Fruit fly (Drosophila melanogaster): Measurements from ENCODE around the gene CG3847.

The CG3847 gene

DNA sequence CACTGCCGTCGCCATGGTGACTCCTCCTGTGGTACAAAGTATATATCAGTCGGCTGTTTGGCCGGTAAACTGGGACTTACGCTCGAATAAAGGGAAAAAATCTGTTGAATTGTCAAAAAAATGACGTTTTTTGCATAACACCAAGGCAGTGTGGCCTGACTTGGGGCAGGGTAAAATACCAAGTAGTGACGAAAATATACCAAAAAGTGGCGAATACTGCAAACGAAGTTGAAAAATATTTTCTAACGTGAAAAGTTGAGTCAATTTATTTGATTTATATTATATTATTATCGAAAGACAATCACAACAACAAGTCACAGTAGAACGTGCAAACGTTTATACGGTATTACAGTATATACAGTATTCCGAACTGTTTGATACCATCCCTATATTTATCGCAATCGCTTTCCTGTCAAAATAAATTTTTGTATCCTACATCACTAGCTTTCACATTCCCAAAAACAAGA is 3.3 kb downstream of the CG3847 start, which contains the start of the genes ND-B16.6 and kdn:
Gene ND-B16.6, minus strand, starts transcription at position 189 of the 467 bp plus-strand sequence.
Gene kdn, plus strand, starts transcription at position 417 of the 467 bp plus-strand sequence.
- TF ChIP-seq Sox14 (GFP tag; optimal IDR thresholded peaks at IDR 0.05) = no peak
- TF ChIP-seq spab (GFP tag; optimal IDR thresholded peaks at IDR 0.05) = no peak
- TF ChIP-seq achi (GFP tag; optimal IDR thresholded peaks at IDR 0.05) = peak; percentile 52
- peak; percentile 34 for TF ChIP-seq vri (GFP tag; optimal IDR thresholded peaks at IDR 0.05)
- peak; percentile 51 for TF ChIP-seq svp (GFP tag)
- no peak for TF ChIP-seq CG11762 (GFP tag; optimal IDR thresholded peaks at IDR 0.05; ENCODE audit: insufficient read depth)
- TF ChIP-seq topi (GFP tag; optimal IDR thresholded peaks at IDR 0.05) = no peak
- TF ChIP-seq CG15336 (GFP tag; IDR thresholded peaks at IDR 0.05) = no peak
- TF ChIP-seq CG8632 (GFP tag; optimal IDR thresholded peaks at IDR 0.05) = no peak
- TF ChIP-seq Ets96B (tag; optimal IDR thresholded peaks at IDR 0.05) = no peak
- TF ChIP-seq fd59A (GFP tag; optimal IDR thresholded peaks at IDR 0.05) = no peak
- no peak for TF ChIP-seq CG6163 (GFP tag; IDR thresholded peaks at IDR 0.05)
- no peak for TF ChIP-seq dsx (GFP tag; optimal IDR thresholded peaks at IDR 0.05; ENCODE audit: poor library complexity, severe bottlenecking)

dm6 chrX:6351917-6352768 is 5.2 kb downstream of the CG3847 start:
- peak; percentile 32 for TF ChIP-seq Smox (GFP tag; optimal IDR thresholded peaks at IDR 0.05)
- TF ChIP-seq net (GFP tag; optimal IDR thresholded peaks at IDR 0.05) = no peak
- no peak for TF ChIP-seq dac (GFP tag; optimal IDR thresholded peaks at IDR 0.05)
- no peak for TF ChIP-seq CG9139 (GFP tag; optimal IDR thresholded peaks at IDR 0.05)
- peak; percentile 81 for TF ChIP-seq Eip78C (GFP tag)
- peak; percentile 13 for TF ChIP-seq CG6276 (GFP tag; optimal IDR thresholded peaks at IDR 0.05)
- TF ChIP-seq Sox14 (GFP tag; optimal IDR thresholded peaks at IDR 0.05) = no peak
- no peak for TF ChIP-seq CG11294 (GFP tag; IDR thresholded peaks at IDR 0.05)
- no peak for TF ChIP-seq CG4318 (GFP tag; optimal IDR thresholded peaks at IDR 0.05)
- peak; percentile 53 for TF ChIP-seq vri (GFP tag; optimal IDR thresholded peaks at IDR 0.05)
- TF ChIP-seq eg (GFP tag; IDR thresholded peaks at IDR 0.05) = 0 out of 3 replicates have a peak, but pooled peaks have one; percentile 33
- no peak for TF ChIP-seq CG6792 (GFP tag; optimal IDR thresholded peaks at IDR 0.05)
- no peak for TF ChIP-seq Blimp-1 (GFP tag; optimal IDR thresholded peaks at IDR 0.05)
- TF ChIP-seq CG11762 (GFP tag; optimal IDR thresholded peaks at IDR 0.05; ENCODE audit: insufficient read depth) = no peak
- TF ChIP-seq achi (GFP tag; optimal IDR thresholded peaks at IDR 0.05) = peak; percentile 6
- TF ChIP-seq ss (GFP tag; optimal IDR thresholded peaks at IDR 0.05) = no peak
- no peak for TF ChIP-seq Hr39 (GFP tag; optimal IDR thresholded peaks at IDR 0.05)
- TF ChIP-seq CG11902 (GFP tag; optimal IDR thresholded peaks at IDR 0.05) = no peak
- TF ChIP-seq esn (GFP tag; optimal IDR thresholded peaks at IDR 0.05) = peak; percentile 12
- TF ChIP-seq svp (GFP tag) = peak; percentile 60
- TF ChIP-seq CG31627 (GFP tag; optimal IDR thresholded peaks at IDR 0.05) = no peak
- no peak for TF ChIP-seq Ets21C (GFP tag; optimal IDR thresholded peaks at IDR 0.05)
- no peak for TF ChIP-seq OdsH (GFP tag; optimal IDR thresholded peaks at IDR 0.05)
- no peak for TF ChIP-seq topi (GFP tag; optimal IDR thresholded peaks at IDR 0.05)
- TF ChIP-seq CG3919 (GFP tag; optimal IDR thresholded peaks at IDR 0.05) = peak; percentile 35
- no peak for TF ChIP-seq CG6808 (GFP tag; optimal IDR thresholded peaks at IDR 0.05)
- TF ChIP-seq CG6163 (GFP tag; IDR thresholded peaks at IDR 0.05) = peak; percentile 57; the same call in 1 of the 3 replicates
- no peak for TF ChIP-seq salr (GFP tag; optimal IDR thresholded peaks at IDR 0.05)
- TF ChIP-seq spab (GFP tag; optimal IDR thresholded peaks at IDR 0.05) = no peak
- TF ChIP-seq Eip75B (GFP tag; optimal IDR thresholded peaks at IDR 0.05) = peak; percentile 21
- TF ChIP-seq Hr4 (GFP tag; optimal IDR thresholded peaks at IDR 0.05) = no peak
- TF ChIP-seq CG8119 (GFP tag; IDR thresholded peaks at IDR 0.05) = no peak; the same call in 2 of the 3 replicates
- TF ChIP-seq pdm3 (GFP tag; optimal IDR thresholded peaks at IDR 0.05) = peak; percentile 3
- TF ChIP-seq CG1621 (tag; optimal IDR thresholded peaks at IDR 0.05) = no peak
- TF ChIP-seq CG34406 (GFP tag; optimal IDR thresholded peaks at IDR 0.05) = no peak
- no peak for TF ChIP-seq CG8319 (GFP tag; optimal IDR thresholded peaks at IDR 0.05)
- peak; percentile 33 for TF ChIP-seq CG32006 (GFP tag; optimal IDR thresholded peaks at IDR 0.05)
- peak; percentile 35 for TF ChIP-seq Sox102F (GFP tag; optimal IDR thresholded peaks at IDR 0.05)
- TF ChIP-seq CG15336 (GFP tag; IDR thresholded peaks at IDR 0.05) = 0 out of 2 replicates have a peak, but pooled peaks have one; percentile 20
- no peak for TF ChIP-seq lz (GFP tag; optimal IDR thresholded peaks at IDR 0.05)
- TF ChIP-seq CG3032 (tag; optimal IDR thresholded peaks at IDR 0.05) = no peak
- no peak for TF ChIP-seq Gug (GFP tag; IDR thresholded peaks at IDR 0.05)
